Worm (Caenorhabditis elegans) whole organism, L3 larva: ENCODE data around the gene gcp-2.1.
"Not testable (repeated sequence)": the region's sequence is repeated elsewhere in the genome, so short reads cannot be mapped to it uniquely, and the experiment has no call there.

ENCODE experiments used
- R02D3.7 ChIP-seq: fragments of 150-350 bp; optimal IDR thresholded peaks from 2 replicates; lab custom pipeline; 2014; ENCODE audit warnings: missing biosample characterization, missing genetic modification characterization
- ZK546.5 ChIP-seq: sonication (generic microtip); optimal IDR thresholded peaks from 2 replicates; lab custom pipeline; 2017; ENCODE audit warnings: missing biosample characterization, missing genetic modification characterization
- ama-1 ChIP-seq: fragments of 150-350 bp; optimal IDR thresholded peaks from 2 replicates; lab custom pipeline; 2018
- ceh-16 ChIP-seq: sonication (generic microtip); optimal IDR thresholded peaks from 2 replicates; lab custom pipeline; 2017; ENCODE audit warnings: missing biosample characterization, missing genetic modification characterization
- ceh-28 ChIP-seq: fragments of 150-350 bp; optimal IDR thresholded peaks from 2 replicates; lab custom pipeline; 2014; ENCODE audit warnings: missing biosample characterization, missing genetic modification reagents, missing genetic modification characterization
- ceh-82 ChIP-seq: fragments of 150-350 bp; optimal IDR thresholded peaks from 2 replicates; lab custom pipeline; 2014; ENCODE audit warnings: missing biosample characterization, missing genetic modification characterization
- ceh-9 ChIP-seq: sonication (generic microtip); optimal IDR thresholded peaks from 2 replicates; lab custom pipeline; 2018; ENCODE audit warnings: missing biosample characterization, missing genetic modification characterization
- daf-12 ChIP-seq: fragments of 150-350 bp; optimal IDR thresholded peaks from 2 replicates; lab custom pipeline; 2014; ENCODE audit warnings: missing biosample characterization, missing genetic modification reagents, missing genetic modification characterization
- egl-27 ChIP-seq: sonication (generic microtip); optimal IDR thresholded peaks from 4 replicates; lab custom pipeline; 2017; ENCODE audit warnings: missing biosample characterization, missing genetic modification reagents, missing genetic modification characterization
- egl-5 ChIP-seq: fragments of 150-350 bp; optimal IDR thresholded peaks from 2 replicates; lab custom pipeline; 2017; ENCODE audit warnings: missing biosample characterization, missing genetic modification reagents, missing genetic modification characterization, inconsistent platforms
- elt-1 ChIP-seq: fragments of 150-350 bp; optimal IDR thresholded peaks from 2 replicates; lab custom pipeline; 2014; ENCODE audit warnings: missing biosample characterization, missing genetic modification characterization
- elt-2 ChIP-seq: sonication (generic microtip); optimal IDR thresholded peaks from 2 replicates; lab custom pipeline; 2016; ENCODE audit warnings: missing genetic modification reagents, mild to moderate bottlenecking, missing genetic modification characterization, missing compliant biosample characterization
- elt-3 ChIP-seq, 3 experiments: fragments of 150-350 bp in 1 of 3; sonication (generic microtip) in 2 of 3; optimal IDR thresholded peaks; 2 replicates in 2 of 3; 4 replicates in 1 of 3; lab custom pipeline; 2014 to 2017; ENCODE audit warnings: missing biosample characterization in 3 of 3, missing genetic modification characterization in 3 of 3
- fkh-10 ChIP-seq: sonication (generic microtip); optimal IDR thresholded peaks from 2 replicates; lab custom pipeline; 2017; ENCODE audit warnings: missing biosample characterization, missing genetic modification reagents, missing genetic modification characterization
- fos-1 ChIP-seq: fragments of 150-350 bp; optimal IDR thresholded peaks from 2 replicates; lab custom pipeline; 2014; ENCODE audit warnings: missing biosample characterization, missing genetic modification characterization
- hmg-11 ChIP-seq: sonication (generic microtip); optimal IDR thresholded peaks from 2 replicates; lab custom pipeline; 2016; ENCODE audit warnings: missing genetic modification characterization, missing compliant biosample characterization
- lin-15B ChIP-seq: fragments of 150-350 bp; optimal IDR thresholded peaks from 2 replicates; lab custom pipeline; 2014; ENCODE audit warnings: missing biosample characterization, missing genetic modification characterization
- mdl-1 ChIP-seq: fragments of 150-350 bp; optimal IDR thresholded peaks from 2 replicates; lab custom pipeline; 2014; ENCODE audit warnings: missing biosample characterization, missing genetic modification characterization
- mml-1 ChIP-seq: fragments of 150-350 bp; sonication (generic microtip); optimal IDR thresholded peaks from 3 replicates; lab custom pipeline; 2014; ENCODE audit warnings: missing biosample characterization, missing genetic modification characterization
- nfya-1 ChIP-seq: sonication (generic microtip); optimal IDR thresholded peaks from 2 replicates; lab custom pipeline; 2017; ENCODE audit warnings: missing genetic modification characterization, mild to moderate bottlenecking, missing compliant biosample characterization, antibody characterized with exemption, moderate library complexity; ENCODE audit not compliant: insufficient read depth
- nhr-23 ChIP-seq: fragments of 150-350 bp; optimal IDR thresholded peaks from 2 replicates; lab custom pipeline; 2014; ENCODE audit warnings: missing biosample characterization, missing genetic modification reagents, missing genetic modification characterization
- nhr-237 ChIP-seq: fragments of 150-350 bp; optimal IDR thresholded peaks from 2 replicates; lab custom pipeline; 2014; ENCODE audit warnings: missing biosample characterization, missing genetic modification characterization
- nhr-25 ChIP-seq: sonication (generic microtip); optimal IDR thresholded peaks from 2 replicates; lab custom pipeline; 2017; ENCODE audit warnings: missing biosample characterization, missing genetic modification characterization
- nhr-28 ChIP-seq: fragments of 150-350 bp; optimal IDR thresholded peaks from 2 replicates; lab custom pipeline; 2014; ENCODE audit warnings: missing biosample characterization, missing genetic modification characterization
- nhr-67 ChIP-seq: fragments of 150-350 bp; optimal IDR thresholded peaks from 2 replicates; lab custom pipeline; 2014; ENCODE audit warnings: missing biosample characterization, missing genetic modification characterization
- nhr-76 ChIP-seq: fragments of 150-350 bp; sonication (generic microtip); optimal IDR thresholded peaks from 5 replicates; lab custom pipeline; 2014; ENCODE audit warnings: missing biosample characterization, missing genetic modification characterization
- nhr-77 ChIP-seq: fragments of 150-350 bp; optimal IDR thresholded peaks from 2 replicates; lab custom pipeline; 2014; ENCODE audit warnings: missing biosample characterization, missing genetic modification characterization
- pha-4 ChIP-seq: fragments of 150-350 bp; optimal IDR thresholded peaks from 2 replicates; lab custom pipeline; 2014; ENCODE audit warnings: missing biosample characterization, missing genetic modification reagents, missing genetic modification characterization
- pqm-1 ChIP-seq: fragments of 150-350 bp; optimal IDR thresholded peaks from 2 replicates; lab custom pipeline; 2017; ENCODE audit warnings: missing biosample characterization, missing genetic modification characterization, inconsistent platforms
- sea-2 ChIP-seq: fragments of 150-350 bp; sonication (generic microtip); optimal IDR thresholded peaks from 4 replicates; lab custom pipeline; 2014; ENCODE audit warnings: missing biosample characterization, missing genetic modification reagents, missing genetic modification characterization
- unc-62 ChIP-seq: fragments of 150-350 bp; sonication (generic microtip); optimal IDR thresholded peaks from 4 replicates; lab custom pipeline; 2014; ENCODE audit warnings: missing biosample characterization, missing genetic modification reagents, missing genetic modification characterization
- ztf-11 ChIP-seq: fragments of 150-350 bp; optimal IDR thresholded peaks from 2 replicates; lab custom pipeline; 2014; ENCODE audit warnings: missing biosample characterization, missing genetic modification characterization
- ztf-4 ChIP-seq: fragments of 150-350 bp; optimal IDR thresholded peaks from 2 replicates; lab custom pipeline; 2014; ENCODE audit warnings: missing biosample characterization, missing genetic modification characterization

The gcp-2.1 gene

ce11 chrX:325597-326161 is 24.0 kb downstream of the gcp-2.1 start, which contains the start of gene M02E1.1:
TSS of gene M02E1.1 (plus strand) at chrX:326111.
- TF ChIP-seq elt-3 (tag; optimal IDR thresholded peaks at IDR 0.05; lab: Kevin White, UChicago) (no peak), hmg-11 (tag; lab: Kevin White, UChicago) (peak; percentile 46), ama-1 (lab: Kevin White, UChicago) (peak; percentile 26), ceh-28 (peak; percentile 76), mdl-1 (tag; lab: Kevin White, UChicago) (no peak), nfya-1 (peak; percentile 36), nhr-77 (tag; lab: Kevin White, UChicago) (no peak), nhr-25 (tag; lab: Kevin White, UChicago) (peak; percentile 9), elt-1 (tag; lab: Kevin White, UChicago) (no peak), elt-2 (tag; lab: Kevin White, UChicago) (peak; percentile 11), sea-2 (GFP tag; lab: Kevin White, UChicago) (no peak), daf-12 (tag; lab: Kevin White, UChicago) (no peak), nhr-23 (peak; percentile 50), pha-4 (tag; lab: Kevin White, UChicago) (peak; percentile 47), ceh-9 (tag; lab: Kevin White, UChicago) (no peak), nhr-67 (tag; lab: Kevin White, UChicago) (no peak)

- TF ChIP-seq mdl-1 (tag; lab: Kevin White, UChicago): no peak
- no peak for TF ChIP-seq nhr-67 (tag; lab: Kevin White, UChicago)
- TF ChIP-seq elt-2 (tag; lab: Kevin White, UChicago): no peak
- TF ChIP-seq nhr-76 (tag; lab: Kevin White, UChicago): no peak
- TF ChIP-seq sea-2 (GFP tag; lab: Kevin White, UChicago): no peak
- TF ChIP-seq nhr-28 (tag; lab: Kevin White, UChicago): no peak
- TF ChIP-seq ceh-28: no peak
- no peak for TF ChIP-seq ztf-4 (tag; lab: Kevin White, UChicago)
These were observed 27.1 kb downstream of the gcp-2.1 start for ce11 chrX:328736-329135.

ce11 chrX:332643-333042 is 31.0 kb downstream of the gcp-2.1 start:
- no peak for TF ChIP-seq nhr-23
- TF ChIP-seq pqm-1 (tag; lab: Kevin White, UChicago): no peak
- TF ChIP-seq ceh-16 (tag; lab: Kevin White, UChicago): no peak
- TF ChIP-seq lin-15B (tag; lab: Kevin White, UChicago): no peak

DNA sequence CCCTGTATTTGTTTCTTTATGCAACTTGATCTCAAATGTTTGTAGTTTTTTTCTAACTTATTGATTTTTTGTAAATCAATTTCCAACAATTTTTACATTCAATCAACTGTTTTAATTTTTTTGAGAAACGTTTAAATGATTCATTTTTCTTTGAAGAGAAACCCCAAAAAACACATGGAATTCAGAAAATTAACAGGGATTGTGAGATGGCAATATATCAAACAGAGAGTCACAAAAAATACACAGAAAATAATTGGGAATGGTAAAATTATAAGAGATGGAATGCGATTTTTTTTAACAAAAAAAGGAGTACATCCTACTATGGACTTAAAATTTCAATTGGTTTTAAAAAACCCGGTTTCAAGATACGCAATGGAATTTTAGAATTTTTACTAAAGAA is 32.8 kb downstream of the gcp-2.1 start:
- no peak for TF ChIP-seq mdl-1 (tag; lab: Kevin White, UChicago)
- TF ChIP-seq mml-1: no peak
- TF ChIP-seq pqm-1 (tag; lab: Kevin White, UChicago): no peak
- no peak for TF ChIP-seq egl-27
- no peak for TF ChIP-seq fos-1
- no peak for TF ChIP-seq ZK546.5 (tag; lab: Kevin White, UChicago)
- TF ChIP-seq unc-62 (GFP tag; lab: Kevin White, UChicago): no peak
- TF ChIP-seq nhr-237: no peak
- TF ChIP-seq ztf-11: no peak
- no peak for TF ChIP-seq egl-5 (tag; lab: Kevin White, UChicago)
- TF ChIP-seq ceh-28: no peak
- no peak for TF ChIP-seq fkh-10
- TF ChIP-seq lin-15B (tag; lab: Kevin White, UChicago): no peak
- TF ChIP-seq nhr-67 (tag; lab: Kevin White, UChicago): no peak
- no peak for TF ChIP-seq ceh-82 (tag; lab: Kevin White, UChicago)
- no peak for TF ChIP-seq elt-1 (tag; lab: Kevin White, UChicago)

DNA sequence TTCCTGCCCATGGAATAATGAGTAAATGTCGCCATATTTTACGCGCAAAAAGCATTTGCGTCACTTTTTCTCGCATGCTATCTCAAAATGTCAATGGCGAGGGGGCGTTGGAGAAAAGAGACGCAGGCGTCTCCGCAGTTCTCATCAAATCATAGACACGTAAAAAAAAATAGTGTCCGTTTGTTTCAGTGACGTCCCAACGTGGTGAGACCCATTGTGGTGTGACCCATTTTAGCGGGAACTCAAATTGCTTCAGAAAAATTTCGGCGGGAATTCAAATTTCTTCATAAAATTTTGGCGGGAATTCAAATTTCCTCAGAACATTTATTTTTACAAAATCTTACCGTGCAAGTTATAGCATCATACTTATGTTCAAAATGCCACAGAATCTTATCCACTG is 42.2 kb downstream of the gcp-2.1 start:
- TF ChIP-seq nhr-28 (tag; lab: Kevin White, UChicago): no peak
- TF ChIP-seq elt-2 (tag; lab: Kevin White, UChicago): peak; percentile 37
- peak; percentile 7 for TF ChIP-seq pqm-1 (tag; lab: Kevin White, UChicago)
- TF ChIP-seq, all 47 proteins: peak for 2

DNA sequence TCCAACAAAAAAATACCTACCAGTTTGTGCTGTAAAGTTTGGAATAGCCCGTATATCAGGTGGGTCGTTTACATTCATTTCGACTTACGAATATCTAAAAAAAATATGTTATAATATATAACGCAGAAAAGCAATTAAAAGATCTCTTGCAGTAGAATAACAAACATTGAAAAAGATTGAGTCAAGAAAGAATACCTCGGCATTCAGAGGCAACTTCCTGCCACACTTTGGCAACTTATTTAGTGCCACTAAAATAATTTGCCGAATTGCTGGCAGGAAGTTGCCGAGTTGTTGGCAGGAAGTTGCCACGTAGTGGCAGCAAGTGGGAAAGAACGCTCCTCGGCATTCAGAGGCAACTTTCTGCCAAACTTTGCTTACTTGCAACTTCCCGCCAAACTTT is 45.5 kb downstream of the gcp-2.1 start, which contains the start of gene C04E7.3:
Gene C04E7.3, minus strand, starts transcription at position 101 of the 400 bp plus-strand sequence.
- not testable (repeated sequence) for TF ChIP-seq fos-1; nhr-76 (tag; lab: Kevin White, UChicago); R02D3.7 (tag; lab: Kevin White, UChicago)
